Fruit fly (Drosophila melanogaster) whole organism, embryonic: Measurements from ENCODE around the gene Rbp1-like.

Source experiments
- Aef1 ChIP-seq: fragments of 200-800 bp; sonication (Bioruptor generic); IDR thresholded peaks from 3 replicates; pipeline ENCODE4 v1.3.6; 2022; ENCODE audit warnings: missing biosample characterization, missing genetic modification characterization
- CG10209 ChIP-seq: fragments of 200-800 bp; sonication (Bioruptor generic); optimal IDR thresholded peaks from 3 replicates; lab custom pipeline; 2017; ENCODE audit warnings: missing biosample characterization, mild to moderate bottlenecking, missing genetic modification characterization, missing genetic modification reagents
- CG10462 ChIP-seq: fragments of 200-800 bp; sonication (Bioruptor generic); optimal IDR thresholded peaks from 2 replicates; lab custom pipeline; 2016; ENCODE audit warnings: missing biosample characterization, missing genetic modification characterization
- CG10654 ChIP-seq: fragments of 200-800 bp; sonication (Bioruptor generic); optimal IDR thresholded peaks from 2 replicates; lab custom pipeline; 2016; ENCODE audit warnings: missing biosample characterization, missing genetic modification characterization
- CG10959 ChIP-seq: fragments of 200-800 bp; sonication (Bioruptor generic); IDR thresholded peaks from 2 replicates; pipeline ENCODE4 v1.3.6; 2022; ENCODE audit warnings: missing biosample characterization, missing genetic modification characterization
- CG11456 ChIP-seq: fragments of 200-800 bp; sonication (Bioruptor generic); IDR thresholded peaks from 3 replicates; pipeline ENCODE4 v1.3.6; 2022; ENCODE audit warnings: missing biosample characterization, missing genetic modification characterization
- CG14860 ChIP-seq: fragments of 200-800 bp; sonication (Bioruptor generic); IDR thresholded peaks from 3 replicates; pipeline ENCODE4 v1.3.6; 2022; ENCODE audit warnings: missing biosample characterization, missing genetic modification characterization; ENCODE audit not compliant: partially characterized antibody
- CG17361 ChIP-seq: fragments of 200-800 bp; sonication (Bioruptor generic); IDR thresholded peaks from 3 replicates; pipeline ENCODE4 v1.3.6; 2022; ENCODE audit warnings: missing biosample characterization, missing genetic modification characterization
- CG18619 ChIP-seq: fragments of 200-800 bp; sonication (Bioruptor generic); optimal IDR thresholded peaks from 3 replicates; lab custom pipeline; 2017; ENCODE audit warnings: missing biosample characterization, mild to moderate bottlenecking, missing genetic modification characterization
- CG31365 ChIP-seq: fragments of 200-800 bp; sonication (Bioruptor generic); optimal IDR thresholded peaks from 2 replicates; lab custom pipeline; 2018; ENCODE audit warnings: missing biosample characterization, mild to moderate bottlenecking, missing genetic modification characterization
- CG32772 ChIP-seq: fragments of 200-800 bp; sonication (Bioruptor generic); IDR thresholded peaks from 2 replicates; pipeline ENCODE4 v1.3.6; 2022; ENCODE audit warnings: missing biosample characterization, missing genetic modification characterization
- CG4820 ChIP-seq: fragments of 200-800 bp; sonication (Bioruptor generic); optimal IDR thresholded peaks from 3 replicates; lab custom pipeline; 2016; ENCODE audit warnings: missing biosample characterization, missing genetic modification characterization
- CG7839 ChIP-seq: fragments of 200-800 bp; sonication (Bioruptor generic); optimal IDR thresholded peaks from 3 replicates; lab custom pipeline; 2018; ENCODE audit warnings: missing biosample characterization, mild to moderate bottlenecking, missing genetic modification characterization, moderate library complexity
- CG8089 ChIP-seq: fragments of 200-800 bp; sonication (Bioruptor generic); optimal IDR thresholded peaks from 3 replicates; lab custom pipeline; 2016; ENCODE audit warnings: missing biosample characterization, missing genetic modification characterization
- CG8765 ChIP-seq: fragments of 200-800 bp; sonication (Bioruptor generic); IDR thresholded peaks from 2 replicates; pipeline ENCODE4 v1.3.6; 2022; ENCODE audit warnings: missing biosample characterization, missing genetic modification characterization
- CG8924 ChIP-seq: fragments of 200-800 bp; optimal IDR thresholded peaks from 3 replicates; lab custom pipeline; 2019; ENCODE audit warnings: missing biosample characterization, mild to moderate bottlenecking, missing genetic modification characterization, moderate library complexity
- Camta ChIP-seq: fragments of 200-800 bp; sonication (Bioruptor generic); optimal IDR thresholded peaks from 2 replicates; lab custom pipeline; 2016; ENCODE audit warnings: missing biosample characterization, missing genetic modification characterization
- Dll ChIP-seq: fragments of 200-800 bp; sonication (Bioruptor generic); IDR thresholded peaks from 4 replicates; pipeline ENCODE4 v1.3.6; 2022; ENCODE audit warnings: missing biosample characterization, missing genetic modification characterization; ENCODE audit not compliant: partially characterized antibody
- GATAe ChIP-seq: fragments of 200-800 bp; sonication (Bioruptor generic); conservative IDR thresholded peaks from 2 replicates; pipeline ENCODE4 v1.3.6; 2022; ENCODE audit warnings: missing biosample characterization, missing genetic modification characterization
- H15 ChIP-seq: fragments of 200-800 bp; sonication (Bioruptor generic); IDR thresholded peaks from 3 replicates; pipeline ENCODE4 v1.3.6; 2022; ENCODE audit warnings: missing biosample characterization, missing genetic modification characterization
- Hmr ChIP-seq: fragments of 200-800 bp; sonication (Bioruptor generic); optimal IDR thresholded peaks from 3 replicates; lab custom pipeline; 2017; ENCODE audit warnings: mild to moderate bottlenecking, missing biosample characterization, missing genetic modification reagents, missing genetic modification characterization
- Hr51 ChIP-seq, 2 experiments: fragments of 200-800 bp; sonication (Bioruptor generic); optimal IDR thresholded peaks; 2 replicates in 1 of 2; 3 replicates in 1 of 2; lab custom pipeline; 2016 to 2018; ENCODE audit warnings: missing biosample characterization in 2 of 2, missing genetic modification characterization in 2 of 2, mild to moderate bottlenecking in 1 of 2, moderate library complexity in 1 of 2
- NC2α ChIP-seq: fragments of 200-800 bp; sonication (Bioruptor generic); optimal IDR thresholded peaks from 2 replicates; lab custom pipeline; 2016; ENCODE audit warnings: missing biosample characterization, missing genetic modification characterization
- Nf-YC ChIP-seq: fragments of 200-800 bp; optimal IDR thresholded peaks from 3 replicates; lab custom pipeline; 2019; ENCODE audit warnings: missing biosample characterization, mild to moderate bottlenecking, missing genetic modification characterization, moderate library complexity
- NfI ChIP-seq: fragments of 200-800 bp; sonication (Bioruptor generic); optimal IDR thresholded peaks from 3 replicates; lab custom pipeline; 2018; ENCODE audit warnings: missing biosample characterization, mild to moderate bottlenecking, missing genetic modification characterization, moderate library complexity
- Oaz ChIP-seq: fragments of 200-800 bp; sonication (Bioruptor generic); IDR thresholded peaks from 2 replicates; pipeline ENCODE4 v1.3.6; 2022; ENCODE audit warnings: missing biosample characterization, missing genetic modification characterization
- Rx ChIP-seq: fragments of 200-800 bp; sonication (Bioruptor generic); IDR thresholded peaks from 2 replicates; pipeline ENCODE4 v1.3.6; 2022; ENCODE audit warnings: missing biosample characterization, missing genetic modification characterization
- Side ChIP-seq: fragments of 200-800 bp; sonication (Bioruptor generic); optimal IDR thresholded peaks from 2 replicates; lab custom pipeline; 2016; ENCODE audit warnings: missing biosample characterization, missing genetic modification characterization
- Sox102F ChIP-seq: fragments of 200-800 bp; sonication (Bioruptor generic); optimal IDR thresholded peaks from 2 replicates; lab custom pipeline; 2018; ENCODE audit warnings: missing biosample characterization, mild to moderate bottlenecking, missing genetic modification characterization, moderate library complexity
- bigmax ChIP-seq: fragments of 200-800 bp; sonication (Bioruptor generic); optimal IDR thresholded peaks from 2 replicates; lab custom pipeline; 2018; ENCODE audit warnings: missing biosample characterization, mild to moderate bottlenecking, missing genetic modification characterization
- chif ChIP-seq, 2 experiments: fragments of 200-800 bp; sonication (Bioruptor generic); optimal IDR thresholded peaks; 3 replicates each; lab custom pipeline; 2016; ENCODE audit warnings: missing biosample characterization in 2 of 2, missing genetic modification characterization in 2 of 2
- dan ChIP-seq: fragments of 200-800 bp; sonication (Bioruptor generic); IDR thresholded peaks from 2 replicates; pipeline ENCODE4 v1.3.6; 2022; ENCODE audit warnings: missing biosample characterization, missing genetic modification characterization
- disco-r ChIP-seq: fragments of 200-800 bp; sonication (Bioruptor generic); optimal IDR thresholded peaks from 2 replicates; lab custom pipeline; 2016; ENCODE audit warnings: missing biosample characterization, missing genetic modification characterization
- dmrt11E ChIP-seq: fragments of 200-800 bp; sonication (Bioruptor generic); optimal IDR thresholded peaks from 3 replicates; lab custom pipeline; 2018; ENCODE audit warnings: missing biosample characterization, mild to moderate bottlenecking, missing genetic modification characterization, moderate library complexity
- eyg ChIP-seq: fragments of 200-800 bp; sonication (Bioruptor generic); optimal IDR thresholded peaks from 3 replicates; lab custom pipeline; 2016; ENCODE audit warnings: missing biosample characterization, missing genetic modification characterization
- gro ChIP-seq: fragments of 200-800 bp; sonication (Bioruptor generic); optimal IDR thresholded peaks from 2 replicates; lab custom pipeline; 2016; ENCODE audit warnings: missing biosample characterization, missing genetic modification characterization
- gsb ChIP-seq: fragments of 200-800 bp; sonication (Bioruptor generic); IDR thresholded peaks from 2 replicates; pipeline ENCODE4 v1.3.6; 2022; ENCODE audit warnings: missing biosample characterization, missing genetic modification characterization
- hb ChIP-seq: fragments of 200-800 bp; sonication (Bioruptor generic); IDR thresholded peaks from 3 replicates; pipeline ENCODE4 v1.3.6; 2022; ENCODE audit warnings: missing biosample characterization, missing genetic modification characterization; ENCODE audit not compliant: partially characterized antibody
- kah ChIP-seq: fragments of 200-800 bp; sonication (Bioruptor generic); optimal IDR thresholded peaks from 2 replicates; lab custom pipeline; 2018; ENCODE audit warnings: missing biosample characterization, mild to moderate bottlenecking, missing genetic modification characterization
- luna ChIP-seq: fragments of 200-800 bp; sonication (Bioruptor generic); optimal IDR thresholded peaks from 2 replicates; lab custom pipeline; 2016; ENCODE audit warnings: missing biosample characterization, missing genetic modification characterization
- peb ChIP-seq: fragments of 200-800 bp; sonication (Bioruptor generic); IDR thresholded peaks from 2 replicates; pipeline ENCODE4 v1.3.6; 2022; ENCODE audit warnings: missing biosample characterization, missing genetic modification characterization
- pita ChIP-seq: fragments of 200-800 bp; sonication (Bioruptor generic); optimal IDR thresholded peaks from 2 replicates; lab custom pipeline; 2017; ENCODE audit warnings: missing biosample characterization, mild to moderate bottlenecking, missing genetic modification characterization
- pnt ChIP-seq: fragments of 200-800 bp; sonication (Bioruptor generic); optimal IDR thresholded peaks from 3 replicates; lab custom pipeline; 2016; ENCODE audit warnings: missing biosample characterization, missing genetic modification characterization
- repo ChIP-seq: fragments of 200-800 bp; sonication (Bioruptor generic); optimal IDR thresholded peaks from 2 replicates; lab custom pipeline; 2016; ENCODE audit warnings: missing biosample characterization, missing genetic modification characterization
- rib ChIP-seq: fragments of 200-800 bp; sonication (Bioruptor generic); IDR thresholded peaks from 2 replicates; pipeline ENCODE4 v1.3.6; 2022; ENCODE audit warnings: missing biosample characterization, missing genetic modification characterization
- row ChIP-seq: fragments of 200-800 bp; sonication (Bioruptor generic); IDR thresholded peaks from 3 replicates; pipeline ENCODE4 v1.3.6; 2022; ENCODE audit warnings: missing biosample characterization, missing genetic modification characterization
- trh ChIP-seq: fragments of 200-800 bp; sonication (Bioruptor generic); optimal IDR thresholded peaks from 2 replicates; lab custom pipeline; 2016; ENCODE audit warnings: missing biosample characterization, missing genetic modification characterization
- wek ChIP-seq: fragments of 200-800 bp; sonication (Bioruptor generic); optimal IDR thresholded peaks from 3 replicates; lab custom pipeline; 2018; ENCODE audit warnings: missing biosample characterization, mild to moderate bottlenecking, missing genetic modification characterization, moderate library complexity
- yki ChIP-seq: fragments of >200 bp; optimal IDR thresholded peaks from 3 replicates; lab custom pipeline; 2018
- z ChIP-seq: fragments of 200-800 bp; sonication (Bioruptor generic); IDR thresholded peaks from 3 replicates; pipeline ENCODE4 v1.3.6; 2022; ENCODE audit warnings: missing biosample characterization, missing genetic modification characterization
- zen2 ChIP-seq: fragments of 200-800 bp; sonication (Bioruptor generic); IDR thresholded peaks from 3 replicates; pipeline ENCODE4 v1.3.6; 2022; ENCODE audit warnings: missing biosample characterization, missing genetic modification characterization; ENCODE audit not compliant: partially characterized antibody

Gene Rbp1-like

dm6 chrX:13334434-13335146 lies 50.1 kb downstream of the Rbp1-like start (continued):
- TF ChIP-seq CG8089 (GFP tag; lab: Kevin White, UChicago) (no peak), dan (GFP tag; lab: Robert Waterston, UW) (no peak), CG17361 (no peak), wek (no peak), rib (no peak), repo (GFP tag; lab: Kevin White, UChicago) (peak; percentile 15), dmrt11E (tag; lab: Kevin White, UChicago) (no peak), Dll (GFP tag; lab: Robert Waterston, UW) (no peak), CG14860 (no peak), hb (GFP tag; lab: Robert Waterston, UW) (no peak), Rx (GFP tag; lab: Robert Waterston, UW) (no peak), Hmr (peak; percentile 51), NfI (GFP tag; lab: Kevin White, UChicago) (peak; percentile 47), CG11456 (no peak; the same call in 2 of the 3 replicates), NC2α (no peak), pnt (no peak), gsb (GFP tag; lab: Robert Waterston, UW) (no peak), Hr51 (GFP tag; optimal IDR thresholded peaks at IDR 0.05; lab: Kevin White, UChicago) (peak in 1 of 2 experiments; percentile 31), yki (lab: Kevin White, UChicago) (no peak), Side (peak; percentile 44), chif (GFP tag; optimal IDR thresholded peaks at IDR 0.05; lab: Kevin White, UChicago) (peak in 1 of 2 experiments; percentile 15), CG8924 (tag; lab: Kevin White, UChicago) (no peak), eyg (GFP tag; lab: Kevin White, UChicago) (no peak), peb (GFP tag; lab: Robert Waterston, UW) (no peak), CG10209 (GFP tag; lab: Kevin White, UChicago) (peak; percentile 21), Camta (GFP tag; lab: Kevin White, UChicago) (peak; percentile 32), CG31365 (tag; lab: Kevin White, UChicago) (peak; percentile 18), zen2 (GFP tag; lab: Robert Waterston, UW) (no peak), GATAe (GFP tag; lab: Robert Waterston, UW) (peak; percentile 9; the same call in 1 of the 2 replicates), Sox102F (no peak), bigmax (GFP tag; lab: Kevin White, UChicago) (no peak), trh (GFP tag; lab: Kevin White, UChicago) (no peak), H15 (GFP tag; lab: Robert Waterston, UW) (no peak), kah (GFP tag; lab: Kevin White, UChicago) (no peak), CG7839 (tag; lab: Kevin White, UChicago) (peak; percentile 5), CG8765 (GFP tag; lab: Robert Waterston, UW) (no peak), gro (peak; percentile 58), CG32772 (GFP tag; lab: Robert Waterston, UW) (no peak), luna (peak; percentile 54), z (GFP tag; lab: Robert Waterston, UW) (no peak), Oaz (GFP tag; lab: Robert Waterston, UW) (no peak), disco-r (GFP tag; lab: Kevin White, UChicago) (no peak), Aef1 (GFP tag; lab: Robert Waterston, UW) (no peak), row (GFP tag; lab: Robert Waterston, UW) (no peak), CG18619 (no peak), CG10462 (GFP tag; lab: Kevin White, UChicago) (no peak), Nf-YC (tag; lab: Kevin White, UChicago) (no peak), CG10654 (peak; percentile 25), pita (GFP tag; lab: Kevin White, UChicago) (no peak), CG4820 (GFP tag; lab: Kevin White, UChicago) (no peak), CG10959 (GFP tag; lab: Robert Waterston, UW) (no peak)
